Worm (Caenorhabditis elegans): Measurements from ENCODE around the gene T02G5.3.

Gene T02G5.3

DNA sequence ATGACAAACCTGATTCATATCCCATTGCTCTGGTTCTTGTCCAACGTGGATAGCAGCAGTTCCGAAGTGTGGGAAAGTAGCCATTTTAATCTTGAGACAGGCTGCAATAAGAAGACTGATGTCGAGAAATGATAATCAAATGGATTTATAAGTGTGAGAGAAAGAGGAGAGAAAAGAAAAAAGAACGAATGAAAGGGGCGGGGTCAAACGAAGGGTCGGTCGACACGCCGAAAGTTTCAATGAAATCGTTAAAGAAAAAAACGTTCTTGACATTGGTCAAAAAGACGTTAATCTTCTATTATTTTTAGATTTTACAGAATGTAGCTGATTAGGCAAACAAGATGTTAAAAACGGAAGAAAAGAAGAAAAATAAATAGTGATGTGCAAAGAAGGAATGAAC lies 35.3 kb upstream of the T02G5.3 start, which contains the start of gene cth-2:
TSS of gene cth-2 (minus strand) at position 101 of the 400 bp plus-strand sequence.
- peak; percentile 13 for TF ChIP-seq nhr-25 (tag; optimal IDR thresholded peaks at IDR 0.05)
- TF ChIP-seq lin-39 (tag; optimal IDR thresholded peaks at IDR 0.05), result no peak

DNA sequence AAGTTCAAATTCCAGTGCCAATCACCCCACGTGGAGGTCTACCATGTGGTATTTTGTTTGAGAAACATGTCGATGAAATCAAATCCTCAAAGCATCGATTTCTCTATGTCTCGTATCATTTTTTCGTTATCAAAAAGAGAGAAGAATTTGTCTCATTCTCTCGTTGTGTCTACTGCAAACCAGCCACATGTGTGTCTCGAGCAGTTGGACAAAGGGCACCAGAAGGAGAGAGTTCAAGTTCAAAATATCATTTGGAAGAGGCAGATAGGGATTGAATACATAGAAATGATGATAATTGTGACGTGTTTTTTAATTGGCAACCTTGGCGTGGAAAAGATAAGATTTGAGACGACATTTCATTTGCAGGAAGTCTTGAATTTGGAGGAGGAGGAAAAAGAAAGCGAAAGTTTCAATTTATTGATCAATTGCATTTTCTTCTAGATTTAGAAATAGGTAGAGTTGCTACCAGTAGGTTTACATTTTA lies 33.9 kb upstream of the T02G5.3 start:
- TF ChIP-seq lin-11 (tag; optimal IDR thresholded peaks at IDR 0.05) (no peak), zag-1 (tag; optimal IDR thresholded peaks at IDR 0.05) (no peak), nhr-237 (tag; optimal IDR thresholded peaks at IDR 0.05) (no peak), nhr-25 (tag; optimal IDR thresholded peaks at IDR 0.05) (peak; percentile 48), blmp-1 (tag; optimal IDR thresholded peaks at IDR 0.05; ENCODE audit: insufficient read depth) (peak; percentile 79), aly-2 (tag; optimal IDR thresholded peaks at IDR 0.05) (no peak), crh-2 (tag; optimal IDR thresholded peaks at IDR 0.05) (peak; percentile 85), elt-3 (tag; optimal IDR thresholded peaks at IDR 0.05) (no peak), unc-55 (GFP tag; optimal IDR thresholded peaks at IDR 0.05) (no peak), nhr-77 (tag; optimal IDR thresholded peaks at IDR 0.05) (no peak), nhr-10 (tag; optimal IDR thresholded peaks at IDR 0.05) (no peak), gmeb-1 (tag; optimal IDR thresholded peaks at IDR 0.05) (peak; percentile 38), egl-27 (tag; optimal IDR thresholded peaks at IDR 0.05) (peak; percentile 20), lsy-2 (tag; optimal IDR thresholded peaks at IDR 0.05) (peak in 1 of 2 experiments; percentile 58), nhr-21 (tag; optimal IDR thresholded peaks at IDR 0.05) (peak; percentile 62), skn-1 (tag; optimal IDR thresholded peaks at IDR 0.05) (peak; percentile 89), mdl-1 (tag; optimal IDR thresholded peaks at IDR 0.05) (peak in 1 of 2 experiments; percentile 48), nhr-6 (tag; optimal IDR thresholded peaks at IDR 0.05) (peak; percentile 73), ztf-1 (GFP tag; conservative IDR thresholded peaks at IDR 0.05) (no peak), ceh-82 (tag; optimal IDR thresholded peaks at IDR 0.05) (no peak), ztf-11 (tag; optimal IDR thresholded peaks at IDR 0.05) (no peak), lin-13 (GFP tag; optimal IDR thresholded peaks at IDR 0.05) (peak; percentile 11), ZK546.5 (tag; optimal IDR thresholded peaks at IDR 0.05) (no peak), nhr-11 (tag; optimal IDR thresholded peaks at IDR 0.05) (no peak), peb-1 (tag; optimal IDR thresholded peaks at IDR 0.05) (no peak), C34F6.9 (tag; optimal IDR thresholded peaks at IDR 0.05) (no peak), unc-62 (GFP tag; optimal IDR thresholded peaks at IDR 0.05) (no peak), sem-4 (tag; optimal IDR thresholded peaks at IDR 0.05) (no peak), ztf-4 (tag; optimal IDR thresholded peaks at IDR 0.05) (peak; percentile 36), dmd-4 (tag; optimal IDR thresholded peaks at IDR 0.05) (no peak), nhr-129 (tag; optimal IDR thresholded peaks at IDR 0.05) (peak; percentile 84), R02D3.7 (tag; optimal IDR thresholded peaks at IDR 0.05) (no peak), nhr-23 (tag; optimal IDR thresholded peaks at IDR 0.05) (no peak), elt-1 (tag; optimal IDR thresholded peaks at IDR 0.05) (no peak), Y55F3AM.14 (GFP tag; optimal IDR thresholded peaks at IDR 0.05) (no peak), sma-3 (GFP tag; optimal IDR thresholded peaks at IDR 0.05) (peak; percentile 53), fos-1 (tag; optimal IDR thresholded peaks at IDR 0.05) (peak; percentile 83), F13H6.1 (tag; optimal IDR thresholded peaks at IDR 0.05) (peak; percentile 72), nhr-12 (tag; optimal IDR thresholded peaks at IDR 0.05) (no peak), alr-1 (tag; optimal IDR thresholded peaks at IDR 0.05) (no peak), sma-9 (GFP tag; optimal IDR thresholded peaks at IDR 0.05) (peak; percentile 95), sma-9 (tag; optimal IDR thresholded peaks at IDR 0.05) (no peak), lin-39 (tag; optimal IDR thresholded peaks at IDR 0.05) (no peak), mbf-1 (tag; optimal IDR thresholded peaks at IDR 0.05) (no peak), unc-39 (tag; optimal IDR thresholded peaks at IDR 0.05) (no peak), snpc-4 (tag; optimal IDR thresholded peaks at IDR 0.05) (no peak), mab-5 (tag; optimal IDR thresholded peaks at IDR 0.05) (peak; percentile 3), ceh-16 (tag; optimal IDR thresholded peaks at IDR 0.05) (no peak), ama-1 (optimal IDR thresholded peaks at IDR 0.05) (no peak)
